Worm (Caenorhabditis elegans) whole organism, L4 larva: ENCODE measurements around the gene srlf-3.
A peak's percentile ranks its signal among the peaks of the same experiment; 100 is the strongest.

Experiments
- F10B5.3 ChIP-seq: sonication (generic microtip); optimal IDR thresholded peaks from 2 replicates; lab custom pipeline; 2016; ENCODE audit warnings: mild to moderate bottlenecking, missing genetic modification characterization, missing compliant biosample characterization
- F26F4.8 ChIP-seq: fragments of 200-800 bp; sonication (Bioruptor generic); conservative IDR thresholded peaks from 2 replicates; pipeline ENCODE4 v1.3.6; 2022; ENCODE audit warnings: missing genetic modification characterization, missing compliant biosample characterization
- F37D6.2 ChIP-seq: sonication (generic microtip); optimal IDR thresholded peaks from 2 replicates; lab custom pipeline; 2016; ENCODE audit warnings: mild to moderate bottlenecking, missing genetic modification characterization, missing compliant biosample characterization
- F44E2.7 ChIP-seq: fragments of 200-800 bp; sonication (Bioruptor generic); IDR thresholded peaks from 2 replicates; pipeline ENCODE4 v2.1.2; 2022; ENCODE audit warnings: missing genetic modification characterization, missing compliant biosample characterization
- F49E8.2 ChIP-seq: sonication (generic microtip); optimal IDR thresholded peaks from 2 replicates; lab custom pipeline; 2016; ENCODE audit warnings: missing compliant biosample characterization, mild to moderate bottlenecking, missing genetic modification characterization, borderline replicate concordance
- R02D3.7 ChIP-seq: fragments of 150-350 bp; sonication (generic microtip); optimal IDR thresholded peaks from 3 replicates; lab custom pipeline; 2014; ENCODE audit warnings: missing biosample characterization, missing genetic modification characterization
- T20F7.1 ChIP-seq: fragments of 200-800 bp; sonication (Bioruptor generic); optimal IDR thresholded peaks from 2 replicates; lab custom pipeline; 2018; ENCODE audit warnings: mild to moderate bottlenecking, missing genetic modification characterization, missing compliant biosample characterization
- T26A8.4 ChIP-seq: fragments of 200-800 bp; sonication (Bioruptor generic); IDR thresholded peaks from 2 replicates; pipeline ENCODE4 v1.3.6; 2022; ENCODE audit warnings: missing genetic modification characterization, missing compliant biosample characterization
- Y5F2A.4 ChIP-seq: fragments of 200-800 bp; sonication (Bioruptor generic); optimal IDR thresholded peaks from 2 replicates; lab custom pipeline; 2018; ENCODE audit warnings: mild to moderate bottlenecking, missing genetic modification characterization, missing compliant biosample characterization
- ZK337.2 ChIP-seq: fragments of 200-800 bp; sonication (Bioruptor generic); IDR thresholded peaks from 2 replicates; pipeline ENCODE4 v1.3.6; 2022; ENCODE audit warnings: missing genetic modification reagents, missing genetic modification characterization, missing compliant biosample characterization
- aha-1 ChIP-seq: fragments of 150-350 bp; peaks from one replicate; lab custom pipeline; 2014; ENCODE audit warnings: missing biosample characterization, missing genetic modification characterization
- aly-2 ChIP-seq: sonication (generic microtip); optimal IDR thresholded peaks from 2 replicates; lab custom pipeline; 2018; ENCODE audit warnings: missing biosample characterization, missing genetic modification characterization
- arid-1 ChIP-seq: fragments of 200-800 bp; sonication (Bioruptor generic); conservative IDR thresholded peaks from 2 replicates; pipeline ENCODE4 v1.3.6; 2022; ENCODE audit warnings: missing genetic modification reagents, missing genetic modification characterization, missing compliant biosample characterization
- ceh-20 ChIP-seq: fragments of 200-800 bp; sonication (Bioruptor generic); IDR thresholded peaks from 2 replicates; pipeline ENCODE4 v1.3.6; 2022; ENCODE audit warnings: missing genetic modification reagents, missing genetic modification characterization, missing compliant biosample characterization
- ceh-62 ChIP-seq: sonication (generic microtip); optimal IDR thresholded peaks from 2 replicates; lab custom pipeline; 2017; ENCODE audit warnings: missing biosample characterization, missing genetic modification characterization
- cey-2 ChIP-seq: sonication (generic microtip); optimal IDR thresholded peaks from 3 replicates; lab custom pipeline; 2017; ENCODE audit warnings: missing genetic modification characterization, mild to moderate bottlenecking, missing compliant biosample characterization, antibody characterized with exemption, borderline replicate concordance; ENCODE audit not compliant: insufficient read depth
- ctbp-1 ChIP-seq: fragments of 200-800 bp; sonication (Bioruptor generic); IDR thresholded peaks from 2 replicates; pipeline ENCODE4 v1.3.6; 2022; ENCODE audit warnings: missing genetic modification reagents, missing genetic modification characterization, missing compliant biosample characterization
- daf-8 ChIP-seq: fragments of 200-800 bp; sonication (Bioruptor generic); IDR thresholded peaks from 2 replicates; pipeline ENCODE4 v1.3.6; 2022; ENCODE audit warnings: missing genetic modification characterization, missing compliant biosample characterization
- dmd-6 ChIP-seq: fragments of 200-800 bp; sonication (Bioruptor generic); IDR thresholded peaks from 2 replicates; pipeline ENCODE4 v1.3.6; 2022; ENCODE audit warnings: missing genetic modification reagents, missing genetic modification characterization, missing compliant biosample characterization
- duxl-1 ChIP-seq: sonication (generic microtip); optimal IDR thresholded peaks from 2 replicates; lab custom pipeline; 2016; ENCODE audit warnings: mild to moderate bottlenecking, missing genetic modification characterization, moderate library complexity, missing compliant biosample characterization; ENCODE audit not compliant: poor library complexity
- dve-1 ChIP-seq: sonication (generic microtip); optimal IDR thresholded peaks from 2 replicates; lab custom pipeline; 2017; ENCODE audit warnings: antibody characterized with exemption, mild to moderate bottlenecking, missing genetic modification characterization, missing compliant biosample characterization; ENCODE audit not compliant: insufficient read depth
- gei-8 ChIP-seq: fragments of 200-800 bp; sonication (Bioruptor generic); optimal IDR thresholded peaks from 2 replicates; lab custom pipeline; 2018; ENCODE audit warnings: mild to moderate bottlenecking, missing genetic modification characterization, missing compliant biosample characterization
- hlh-11 ChIP-seq: fragments of 200-800 bp; sonication (Bioruptor generic); optimal IDR thresholded peaks from 2 replicates; lab custom pipeline; 2018; ENCODE audit warnings: mild to moderate bottlenecking, missing genetic modification characterization, missing compliant biosample characterization
- hlh-30 ChIP-seq: sonication (generic microtip); optimal IDR thresholded peaks from 2 replicates; lab custom pipeline; 2017; ENCODE audit warnings: antibody characterized with exemption, mild to moderate bottlenecking, missing genetic modification characterization, missing compliant biosample characterization; ENCODE audit not compliant: insufficient read depth
- jun-1 ChIP-seq: fragments of 150-350 bp; optimal IDR thresholded peaks from 2 replicates; lab custom pipeline; 2014; ENCODE audit warnings: missing biosample characterization, missing genetic modification reagents, missing genetic modification characterization
- lim-7 ChIP-seq: fragments of 200-800 bp; sonication (Bioruptor generic); IDR thresholded peaks from 2 replicates; pipeline ENCODE4 v1.3.6; 2022; ENCODE audit warnings: missing genetic modification characterization, missing compliant biosample characterization
- lin-1 ChIP-seq: fragments of 200-800 bp; sonication (Bioruptor generic); IDR thresholded peaks from 2 replicates; pipeline ENCODE4 v1.3.6; 2022; ENCODE audit warnings: missing genetic modification reagents, missing genetic modification characterization, missing compliant biosample characterization
- lin-39 ChIP-seq: fragments of 150-350 bp; optimal IDR thresholded peaks from 2 replicates; lab custom pipeline; 2014; ENCODE audit warnings: missing biosample characterization, missing genetic modification reagents, missing genetic modification characterization
- lsy-2 ChIP-seq, 2 experiments: fragments of 150-350 bp in 1 of 2; sonication (generic microtip) in 1 of 2; optimal IDR thresholded peaks; 2 replicates each; lab custom pipeline; 2014 to 2017; ENCODE audit warnings: missing biosample characterization in 2 of 2, missing genetic modification characterization in 2 of 2
- mdt-29 ChIP-seq: fragments of 200-800 bp; sonication (Bioruptor generic); IDR thresholded peaks from 2 replicates; pipeline ENCODE4 v1.3.6; 2022; ENCODE audit warnings: missing genetic modification reagents, missing genetic modification characterization, missing compliant biosample characterization
- mep-1 ChIP-seq: fragments of 150-350 bp; sonication (generic microtip); optimal IDR thresholded peaks from 3 replicates; lab custom pipeline; 2014; ENCODE audit warnings: missing biosample characterization, missing genetic modification characterization
- nhr-25 ChIP-seq: sonication (generic microtip); optimal IDR thresholded peaks from 2 replicates; lab custom pipeline; 2017; ENCODE audit warnings: missing genetic modification characterization, mild to moderate bottlenecking, missing compliant biosample characterization, antibody characterized with exemption, moderate library complexity, borderline replicate concordance; ENCODE audit not compliant: insufficient read depth
- nhr-28 ChIP-seq: fragments of 150-350 bp; optimal IDR thresholded peaks from 2 replicates; lab custom pipeline; 2014; ENCODE audit warnings: missing biosample characterization, missing genetic modification characterization
- nhr-41 ChIP-seq: fragments of 200-800 bp; sonication (Bioruptor generic); IDR thresholded peaks from 2 replicates; pipeline ENCODE4 v1.3.6; 2022; ENCODE audit warnings: missing genetic modification reagents, missing genetic modification characterization, missing compliant biosample characterization
- nhr-42 ChIP-seq: fragments of 200-800 bp; sonication (Bioruptor generic); IDR thresholded peaks from 2 replicates; pipeline ENCODE4 v1.3.6; 2022; ENCODE audit warnings: missing genetic modification characterization, missing compliant biosample characterization
- nhr-48 ChIP-seq: sonication (generic microtip); optimal IDR thresholded peaks from 2 replicates; lab custom pipeline; 2016; ENCODE audit warnings: mild to moderate bottlenecking, missing genetic modification characterization, missing compliant biosample characterization
- nhr-6 ChIP-seq: fragments of 150-350 bp; optimal IDR thresholded peaks from 2 replicates; lab custom pipeline; 2014; ENCODE audit warnings: missing biosample characterization, missing genetic modification characterization
- nhr-77 ChIP-seq: fragments of 150-350 bp; optimal IDR thresholded peaks from 2 replicates; lab custom pipeline; 2014; ENCODE audit warnings: missing biosample characterization, missing genetic modification characterization
- pqm-1 ChIP-seq: sonication (generic microtip); optimal IDR thresholded peaks from 2 replicates; lab custom pipeline; 2017; ENCODE audit warnings: missing biosample characterization, missing genetic modification characterization
- set-16 ChIP-seq: fragments of 200-800 bp; sonication (Bioruptor generic); IDR thresholded peaks from 2 replicates; pipeline ENCODE4 v1.3.6; 2022; ENCODE audit warnings: missing genetic modification reagents, missing genetic modification characterization, missing compliant biosample characterization
- skn-1 ChIP-seq: fragments of 150-350 bp; optimal IDR thresholded peaks from 2 replicates; lab custom pipeline; 2014; ENCODE audit warnings: missing biosample characterization, missing genetic modification characterization
- snpc-1.2 ChIP-seq: fragments of 200-800 bp; sonication (Bioruptor generic); IDR thresholded peaks from 2 replicates; pipeline ENCODE4 v1.3.6; 2022; ENCODE audit warnings: missing genetic modification reagents, missing genetic modification characterization, missing compliant biosample characterization
- snpc-4 ChIP-seq: fragments of 150-350 bp; optimal IDR thresholded peaks from 2 replicates; lab custom pipeline; 2014; ENCODE audit warnings: missing biosample characterization, missing genetic modification characterization
- spr-3 ChIP-seq: fragments of 200-800 bp; sonication (Bioruptor generic); optimal IDR thresholded peaks from 2 replicates; lab custom pipeline; 2018; ENCODE audit warnings: mild to moderate bottlenecking, missing genetic modification characterization, missing compliant biosample characterization
- tra-1 ChIP-seq: fragments of 200-800 bp; sonication (Bioruptor generic); IDR thresholded peaks from 2 replicates; pipeline ENCODE4 v1.3.6; 2022; ENCODE audit warnings: missing genetic modification reagents, missing genetic modification characterization, missing compliant biosample characterization
- unc-39 ChIP-seq: sonication (generic microtip); optimal IDR thresholded peaks from 2 replicates; lab custom pipeline; 2017; ENCODE audit warnings: missing biosample characterization, missing genetic modification characterization
- zfp-2 ChIP-seq: sonication (generic microtip); optimal IDR thresholded peaks from 2 replicates; lab custom pipeline; 2016; ENCODE audit warnings: mild to moderate bottlenecking, missing genetic modification characterization, missing compliant biosample characterization
- zfp-3 ChIP-seq: fragments of 200-800 bp; sonication (Bioruptor generic); conservative IDR thresholded peaks from 2 replicates; pipeline ENCODE4 v1.3.6; 2022; ENCODE audit warnings: missing genetic modification reagents, missing genetic modification characterization, missing compliant biosample characterization
- zip-11 ChIP-seq: fragments of 200-800 bp; sonication (Bioruptor generic); IDR thresholded peaks from 2 replicates; pipeline ENCODE4 v1.3.6; 2022; ENCODE audit warnings: missing genetic modification characterization, missing compliant biosample characterization
- zip-2 ChIP-seq: fragments of 150-350 bp; optimal IDR thresholded peaks from 2 replicates; lab custom pipeline; 2014; ENCODE audit warnings: missing biosample characterization, missing genetic modification characterization
- ztf-7 ChIP-seq: fragments of 150-350 bp; optimal IDR thresholded peaks from 2 replicates; lab custom pipeline; 2014; ENCODE audit warnings: missing biosample characterization, missing genetic modification characterization

The srlf-3 gene

DNA sequence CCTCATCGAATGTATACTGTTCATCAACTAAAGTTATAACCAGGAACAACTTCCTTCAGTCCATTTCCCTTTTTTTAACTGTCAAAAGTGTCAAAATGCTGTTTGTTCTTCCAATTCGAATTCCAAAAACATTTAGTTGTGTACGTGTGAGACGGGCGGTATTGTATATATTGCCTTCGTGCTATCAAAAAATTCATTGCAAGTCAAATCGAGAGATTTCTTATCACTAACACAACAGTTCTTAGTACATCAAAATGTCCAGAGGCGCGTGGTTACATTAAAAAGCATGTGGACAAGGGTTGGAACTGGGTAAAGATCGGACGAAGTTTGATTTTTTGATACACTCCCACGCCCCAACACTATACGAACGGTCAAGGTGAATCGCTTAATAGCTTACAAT is 41.1 kb downstream of the srlf-3 start (continued):
- TF ChIP-seq lin-39 (tag; lab: Kevin White, UChicago), result no peak
- peak; percentile 27 for TF ChIP-seq nhr-77 (tag; lab: Kevin White, UChicago)
- TF ChIP-seq nhr-41 (GFP tag; lab: Robert Waterston, UW), result no peak
- TF ChIP-seq nhr-42 (GFP tag; lab: Robert Waterston, UW), result no peak
- TF ChIP-seq R02D3.7 (tag; lab: Kevin White, UChicago), result no peak
- no peak for TF ChIP-seq F44E2.7
- peak; percentile 79 for TF ChIP-seq nhr-28 (tag; lab: Kevin White, UChicago)
- no peak for TF ChIP-seq zip-2 (tag; lab: Kevin White, UChicago)
- TF ChIP-seq nhr-6 (tag; lab: Kevin White, UChicago), result no peak
- TF ChIP-seq F49E8.2, result no peak
- no peak for TF ChIP-seq unc-39 (tag; lab: Kevin White, UChicago)
- no peak for TF ChIP-seq gei-8 (GFP tag; lab: Kevin White, UChicago)
- peak; percentile 81 for TF ChIP-seq cey-2 (tag; lab: Kevin White, UChicago)
- TF ChIP-seq F37D6.2 (tag; lab: Kevin White, UChicago), result no peak
- TF ChIP-seq T20F7.1, result no peak
- TF ChIP-seq jun-1 (tag; lab: Kevin White, UChicago), result peak; percentile 8
- peak; percentile 80 for TF ChIP-seq pqm-1 (tag; lab: Kevin White, UChicago)
- TF ChIP-seq lin-1 (GFP tag; lab: Robert Waterston, UW), result no peak
- no peak for TF ChIP-seq lim-7 (GFP tag; lab: Robert Waterston, UW)
- TF ChIP-seq T26A8.4 (GFP tag; lab: Robert Waterston, UW), result no peak
- TF ChIP-seq Y5F2A.4 (GFP tag; lab: Kevin White, UChicago), result no peak
- TF ChIP-seq duxl-1 (tag; lab: Kevin White, UChicago), result peak; percentile 1
- no peak for TF ChIP-seq ceh-62 (tag; lab: Kevin White, UChicago)
- TF ChIP-seq zfp-3, result no peak
- no peak for TF ChIP-seq zip-11 (GFP tag; lab: Robert Waterston, UW)
- peak; percentile 94 for TF ChIP-seq dve-1
- TF ChIP-seq snpc-4, result no peak
- TF ChIP-seq ZK337.2 (GFP tag; lab: Robert Waterston, UW), result no peak
- TF ChIP-seq F26F4.8 (GFP tag; lab: Robert Waterston, UW), result no peak
- no peak for TF ChIP-seq zfp-2 (tag; lab: Kevin White, UChicago)
- TF ChIP-seq arid-1 (GFP tag; lab: Robert Waterston, UW), result no peak
- peak; percentile 67; the same call in 1 of the 2 replicates for TF ChIP-seq tra-1 (GFP tag; lab: Robert Waterston, UW)
- no peak for TF ChIP-seq snpc-1.2 (GFP tag; lab: Robert Waterston, UW)
- TF ChIP-seq hlh-11 (tag; lab: Kevin White, UChicago), result peak; percentile 92

DNA sequence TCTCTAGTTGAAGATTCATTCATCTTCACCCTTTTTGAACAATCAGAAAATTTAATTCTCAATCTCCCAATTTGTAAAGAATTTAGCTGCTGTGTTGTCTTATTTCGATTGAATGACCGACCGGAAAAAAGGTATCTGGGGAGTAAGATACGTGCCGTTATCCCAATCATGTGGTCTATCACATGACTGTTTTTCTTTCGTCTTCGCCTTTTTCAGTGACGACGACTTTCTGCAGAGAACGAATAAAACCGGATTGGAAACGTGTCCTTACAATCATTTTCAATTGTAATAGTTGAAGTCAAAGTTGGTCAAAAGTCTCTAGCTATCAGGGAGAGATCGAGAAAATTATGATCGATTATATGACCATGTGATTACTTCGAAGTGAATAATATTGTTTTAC is 41.8 kb downstream of the srlf-3 start:
- TF ChIP-seq F10B5.3 (no peak), ztf-7 (tag; lab: Kevin White, UChicago) (no peak), ctbp-1 (GFP tag; lab: Robert Waterston, UW) (0 out of 2 replicates have a peak, but pooled peaks have one; percentile 8), hlh-30 (tag; lab: Kevin White, UChicago) (peak; percentile 82), ceh-20 (GFP tag; lab: Robert Waterston, UW) (peak; percentile 20; the same call in 1 of the 2 replicates), mep-1 (tag; lab: Kevin White, UChicago) (peak; percentile 43), spr-3 (GFP tag; lab: Kevin White, UChicago) (no peak), dmd-6 (GFP tag; lab: Robert Waterston, UW) (peak; percentile 69), nhr-48 (peak; percentile 83), daf-8 (GFP tag; lab: Robert Waterston, UW) (no peak), aha-1 (peak; percentile 94), mdt-29 (GFP tag; lab: Robert Waterston, UW) (peak; percentile 34; the same call in 1 of the 2 replicates), hlh-11 (tag; lab: Kevin White, UChicago) (peak; percentile 74), skn-1 (tag; lab: Kevin White, UChicago) (no peak), nhr-25 (tag; lab: Kevin White, UChicago) (peak; percentile 18), nhr-28 (tag; lab: Kevin White, UChicago) (peak; percentile 75), aly-2 (no peak), lsy-2 (tag; optimal IDR thresholded peaks at IDR 0.05; lab: Kevin White, UChicago) (peak in 1 of 2 experiments; percentile 56), jun-1 (tag; lab: Kevin White, UChicago) (no peak), ceh-62 (tag; lab: Kevin White, UChicago) (no peak), set-16 (GFP tag; lab: Robert Waterston, UW) (no peak)
